Worm (Caenorhabditis elegans): ENCODE measurements around the gene aptf-3.

aptf-3 gene

ce11 chrII:8546975-8547374, 47.0 kb upstream of the aptf-3 start (continued):
- TF ChIP-seq C08G9.2 (tag; optimal IDR thresholded peaks at IDR 0.05): peak; percentile 63
- peak; percentile 66 for TF ChIP-seq ceh-31 (tag; optimal IDR thresholded peaks at IDR 0.05)
- peak; percentile 84 for TF ChIP-seq ttx-3 (tag; optimal IDR thresholded peaks at IDR 0.05)
- TF ChIP-seq ceh-2 (tag; optimal IDR thresholded peaks at IDR 0.05): peak; percentile 74
- peak; percentile 88 for TF ChIP-seq che-1 (tag; optimal IDR thresholded peaks at IDR 0.05)
- TF ChIP-seq ceh-14 (tag; optimal IDR thresholded peaks at IDR 0.05): peak; percentile 59
- peak; percentile 6 for TF ChIP-seq unc-42 (tag; optimal IDR thresholded peaks at IDR 0.05)
- peak; percentile 56 for TF ChIP-seq ceh-18 (tag; optimal IDR thresholded peaks at IDR 0.05)
- TF ChIP-seq dmd-4 (tag; optimal IDR thresholded peaks at IDR 0.05; ENCODE audit: borderline replicate concordance): peak; percentile 56
- peak; percentile 81 for TF ChIP-seq ceh-19 (GFP tag; optimal IDR thresholded peaks at IDR 0.05)
- peak; percentile 79 for TF ChIP-seq rnt-1 (tag; optimal IDR thresholded peaks at IDR 0.05)
- no peak for TF ChIP-seq pax-1 (tag; optimal IDR thresholded peaks at IDR 0.05)
- TF ChIP-seq F13H6.1 (tag; optimal IDR thresholded peaks at IDR 0.05): peak; percentile 46
- TF ChIP-seq ceh-48 (tag; optimal IDR thresholded peaks at IDR 0.05): peak; percentile 82
- TF ChIP-seq ceh-34 (tag; optimal IDR thresholded peaks at IDR 0.05): peak; percentile 90
- peak; percentile 33 for TF ChIP-seq ceh-9 (tag; optimal IDR thresholded peaks at IDR 0.05)
- TF ChIP-seq fax-1 (tag; optimal IDR thresholded peaks at IDR 0.05): peak; percentile 72
- no peak for TF ChIP-seq fkh-10 (GFP tag; optimal IDR thresholded peaks at IDR 0.05)
- TF ChIP-seq pag-3 (tag; optimal IDR thresholded peaks at IDR 0.05; ENCODE audit: borderline replicate concordance): peak; percentile 27
- TF ChIP-seq ahr-1 (tag; optimal IDR thresholded peaks at IDR 0.05): peak; percentile 75
- peak; percentile 88 for TF ChIP-seq tbx-2 (tag; optimal IDR thresholded peaks at IDR 0.05)
- peak; percentile 33 for TF ChIP-seq zip-5 (tag; optimal IDR thresholded peaks at IDR 0.05)
- TF ChIP-seq hlh-6 (tag; optimal IDR thresholded peaks at IDR 0.05): peak; percentile 85
- peak; percentile 91 for TF ChIP-seq hlh-8 (tag; optimal IDR thresholded peaks at IDR 0.05)
- no peak for TF ChIP-seq mec-3 (tag; optimal IDR thresholded peaks at IDR 0.05; ENCODE audit: borderline replicate concordance)
- TF ChIP-seq npax-4 (tag; optimal IDR thresholded peaks at IDR 0.05): peak; percentile 55
- peak; percentile 71 for TF ChIP-seq ets-4 (tag; optimal IDR thresholded peaks at IDR 0.05)
- TF ChIP-seq ceh-22 (tag; optimal IDR thresholded peaks at IDR 0.05): no peak
- TF ChIP-seq ceh-24 (tag; optimal IDR thresholded peaks at IDR 0.05): peak; percentile 65
- TF ChIP-seq Y22D7AL.16 (tag; optimal IDR thresholded peaks at IDR 0.05): peak; percentile 59
- peak; percentile 78 for TF ChIP-seq C38D4.7 (GFP tag; optimal IDR thresholded peaks at IDR 0.05)
- TF ChIP-seq ref-2 (tag; optimal IDR thresholded peaks at IDR 0.05): no peak
- peak; percentile 49 for TF ChIP-seq pqm-1 (tag; optimal IDR thresholded peaks at IDR 0.05)
- no peak for TF ChIP-seq ama-1 (optimal IDR thresholded peaks at IDR 0.05)
- TF ChIP-seq dve-1 (tag; optimal IDR thresholded peaks at IDR 0.05): peak; percentile 89
- TF ChIP-seq elt-2 (tag; optimal IDR thresholded peaks at IDR 0.05): peak; percentile 92
- peak; percentile 71; the same call in 1 of the 2 replicates for TF ChIP-seq unc-3 (GFP tag; conservative IDR thresholded peaks at IDR 0.05)
- peak; percentile 75 for TF ChIP-seq unc-3 (tag; optimal IDR thresholded peaks at IDR 0.05)
- peak; percentile 86 for TF ChIP-seq gmeb-2 (tag; optimal IDR thresholded peaks at IDR 0.05)
- peak; percentile 65 for TF ChIP-seq nhr-232 (tag; optimal IDR thresholded peaks at IDR 0.05)
- TF ChIP-seq unc-86 (tag; optimal IDR thresholded peaks at IDR 0.05): peak; percentile 80

ce11 chrII:8551100-8551499, 42.9 kb upstream of the aptf-3 start:
- no peak for TF ChIP-seq mec-3 (tag; optimal IDR thresholded peaks at IDR 0.05; ENCODE audit: borderline replicate concordance)
- TF ChIP-seq unc-42 (tag; optimal IDR thresholded peaks at IDR 0.05): peak; percentile 81
- TF ChIP-seq T23F11.4 (GFP tag; optimal IDR thresholded peaks at IDR 0.05): no peak
- no peak for TF ChIP-seq elt-2 (tag; optimal IDR thresholded peaks at IDR 0.05)

ce11 chrII:8554568-8554967, 39.4 kb upstream of the aptf-3 start:
- TF ChIP-seq eyg-1 (tag; optimal IDR thresholded peaks at IDR 0.05) (no peak), hlh-15 (tag; optimal IDR thresholded peaks at IDR 0.05) (no peak)
